Worm (Caenorhabditis elegans): Measurements from ENCODE around the gene dhs-27.

- TF ChIP-seq ahr-1 (tag; optimal IDR thresholded peaks at IDR 0.05) (no peak), tbx-2 (tag; optimal IDR thresholded peaks at IDR 0.05) (no peak), pag-3 (tag; optimal IDR thresholded peaks at IDR 0.05; ENCODE audit: borderline replicate concordance) (no peak), lim-6 (tag; optimal IDR thresholded peaks at IDR 0.05) (no peak), ceh-9 (tag; optimal IDR thresholded peaks at IDR 0.05) (no peak), ceh-30 (tag; optimal IDR thresholded peaks at IDR 0.05) (no peak), dmd-4 (tag; optimal IDR thresholded peaks at IDR 0.05; ENCODE audit: borderline replicate concordance) (no peak), pqm-1 (tag; optimal IDR thresholded peaks at IDR 0.05) (no peak), mec-3 (tag; optimal IDR thresholded peaks at IDR 0.05; ENCODE audit: borderline replicate concordance) (no peak), sox-4 (tag; optimal IDR thresholded peaks at IDR 0.05) (no peak), unc-55 (GFP tag; optimal IDR thresholded peaks at IDR 0.05) (no peak), ref-2 (tag; optimal IDR thresholded peaks at IDR 0.05) (no peak), pat-9 (tag; optimal IDR thresholded peaks at IDR 0.05) (no peak), ets-4 (tag; optimal IDR thresholded peaks at IDR 0.05) (no peak)
Observed at ce11 chrX:3462086-3462485, 47.6 kb upstream of the dhs-27 start.

Data from whole organism, late embryonic.